Fruit fly (Drosophila melanogaster): ENCODE results near the gene Elp4.

Elp4 gene

dm6 chr2L:5523848-5524473 lies at the start of gene Elp4, which contains the start of gene Vps52:
TSS of gene Elp4 (plus strand) at chr2L:5524139.
TSS of gene Vps52 (minus strand) at chr2L:5523898.
- TF ChIP-seq psq (optimal IDR thresholded peaks at IDR 0.05) (no peak), insv (optimal IDR thresholded peaks at IDR 0.05) (no peak), Sin3A (optimal IDR thresholded peaks at IDR 0.05) (no peak), Myc (optimal IDR thresholded peaks at IDR 0.05) (no peak), h (optimal IDR thresholded peaks at IDR 0.05) (no peak), ttk (optimal IDR thresholded peaks at IDR 0.05) (no peak)

DNA sequence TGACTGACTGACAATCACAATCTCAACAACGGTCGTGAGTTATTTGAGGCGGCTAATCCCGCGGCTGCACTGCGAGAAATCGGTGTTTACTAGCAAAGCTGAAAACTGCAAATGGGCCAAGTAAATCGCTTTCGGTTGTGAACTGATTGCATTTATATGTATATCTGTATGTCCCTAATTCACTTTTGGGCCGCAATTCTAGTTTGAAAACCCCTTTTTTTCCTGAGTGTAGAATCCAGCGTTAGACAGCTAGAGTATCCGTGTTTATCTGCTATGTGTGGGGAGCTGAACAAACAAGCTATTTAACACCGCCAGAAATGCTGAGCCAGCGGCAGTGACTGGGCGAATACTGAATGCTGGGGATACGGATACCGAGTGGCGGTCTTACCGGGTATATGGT lies 47.2 kb upstream of the Elp4 start:
- TF ChIP-seq h (optimal IDR thresholded peaks at IDR 0.05): no peak
- no peak for TF ChIP-seq ttk (optimal IDR thresholded peaks at IDR 0.05)
- TF ChIP-seq psq (optimal IDR thresholded peaks at IDR 0.05): no peak
- TF ChIP-seq Myc (optimal IDR thresholded peaks at IDR 0.05): no peak
- TF ChIP-seq insv (optimal IDR thresholded peaks at IDR 0.05): no peak
- no peak for TF ChIP-seq Sin3A (optimal IDR thresholded peaks at IDR 0.05)

DNA sequence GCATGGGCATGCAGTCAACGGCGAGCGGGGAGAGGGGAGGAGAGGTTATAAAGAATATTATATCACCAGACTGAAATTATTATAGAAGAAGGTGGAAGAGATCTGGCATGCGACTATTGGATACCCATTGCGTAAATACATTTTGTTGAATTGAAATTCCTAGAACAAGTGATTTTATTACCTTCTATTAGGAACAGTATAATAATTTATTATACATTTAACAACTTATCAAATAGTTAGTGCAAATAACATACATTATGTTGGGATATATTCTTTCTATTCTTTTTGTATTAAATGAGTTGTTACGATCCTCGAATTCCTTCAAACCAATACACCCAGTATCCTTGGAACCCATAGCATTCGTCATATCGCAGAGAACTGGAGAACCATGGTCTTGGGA lies 45.7 kb upstream of the Elp4 start:
- no peak for TF ChIP-seq h (optimal IDR thresholded peaks at IDR 0.05)
- no peak for TF ChIP-seq insv (optimal IDR thresholded peaks at IDR 0.05)
- no peak for TF ChIP-seq ttk (optimal IDR thresholded peaks at IDR 0.05)
- no peak for TF ChIP-seq Sin3A (optimal IDR thresholded peaks at IDR 0.05)
- no peak for TF ChIP-seq Myc (optimal IDR thresholded peaks at IDR 0.05)
- TF ChIP-seq psq (optimal IDR thresholded peaks at IDR 0.05): no peak

DNA sequence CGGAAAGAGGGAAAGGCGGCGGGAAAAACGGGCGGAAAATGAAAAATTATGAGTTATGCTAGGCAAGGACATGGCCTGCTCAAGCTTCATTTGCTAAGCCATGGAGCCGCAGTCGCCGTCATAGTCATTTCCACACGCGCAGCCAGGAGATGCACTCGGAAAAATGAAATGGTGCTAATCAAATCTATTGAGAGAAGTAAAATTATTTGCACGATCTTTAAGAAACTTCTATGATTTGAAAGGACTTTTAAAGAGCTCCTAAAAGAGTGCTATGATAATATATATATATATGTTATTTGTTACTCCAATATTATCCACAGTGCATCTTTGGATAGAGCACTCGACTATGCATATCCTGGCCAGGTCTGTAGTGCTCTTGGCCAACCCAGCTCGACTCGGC lies 44.8 kb upstream of the Elp4 start:
- no peak for TF ChIP-seq psq (optimal IDR thresholded peaks at IDR 0.05)
- TF ChIP-seq h (optimal IDR thresholded peaks at IDR 0.05): no peak
- TF ChIP-seq Myc (optimal IDR thresholded peaks at IDR 0.05): no peak
- no peak for TF ChIP-seq ttk (optimal IDR thresholded peaks at IDR 0.05)
- TF ChIP-seq insv (optimal IDR thresholded peaks at IDR 0.05): no peak
- TF ChIP-seq Sin3A (optimal IDR thresholded peaks at IDR 0.05): no peak

- TF ChIP-seq Sin3A (optimal IDR thresholded peaks at IDR 0.05): no peak
- no peak for TF ChIP-seq h (optimal IDR thresholded peaks at IDR 0.05)
- no peak for TF ChIP-seq psq (optimal IDR thresholded peaks at IDR 0.05)
- no peak for TF ChIP-seq insv (optimal IDR thresholded peaks at IDR 0.05)
- no peak for TF ChIP-seq ttk (optimal IDR thresholded peaks at IDR 0.05)
- TF ChIP-seq Myc (optimal IDR thresholded peaks at IDR 0.05): no peak
Observed at dm6 chr2L:5479971-5480370, 44.0 kb upstream of the Elp4 start.

DNA sequence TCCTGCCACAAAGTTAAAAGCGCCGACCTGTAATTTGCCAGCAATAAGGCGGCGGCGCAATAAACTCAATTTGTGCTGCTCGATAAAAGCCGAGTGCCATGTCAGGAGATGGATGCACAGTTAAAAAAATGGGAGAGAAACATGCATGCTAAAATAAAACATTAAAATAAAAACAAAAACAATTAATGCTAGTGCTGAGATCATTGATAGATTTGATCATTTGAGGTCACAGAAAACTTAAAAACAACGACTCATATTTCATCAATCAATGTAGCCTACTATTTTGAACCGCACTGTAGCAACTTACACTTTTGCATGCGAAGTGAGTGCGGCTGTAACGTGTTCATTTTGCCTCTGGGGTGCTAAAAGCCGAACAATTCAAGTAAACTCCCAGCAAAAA lies 40.8 kb upstream of the Elp4 start:
- no peak for TF ChIP-seq insv (optimal IDR thresholded peaks at IDR 0.05)
- no peak for TF ChIP-seq Myc (optimal IDR thresholded peaks at IDR 0.05)
- no peak for TF ChIP-seq Sin3A (optimal IDR thresholded peaks at IDR 0.05)
- TF ChIP-seq h (optimal IDR thresholded peaks at IDR 0.05): no peak
- no peak for TF ChIP-seq psq (optimal IDR thresholded peaks at IDR 0.05)
- TF ChIP-seq ttk (optimal IDR thresholded peaks at IDR 0.05): no peak

dm6 chr2L:5489084-5489617 lies 34.8 kb upstream of the Elp4 start:
- TF ChIP-seq h (optimal IDR thresholded peaks at IDR 0.05): no peak
- TF ChIP-seq psq (optimal IDR thresholded peaks at IDR 0.05): no peak
- TF ChIP-seq Myc (optimal IDR thresholded peaks at IDR 0.05): no peak
- no peak for TF ChIP-seq Sin3A (optimal IDR thresholded peaks at IDR 0.05)
- no peak for TF ChIP-seq insv (optimal IDR thresholded peaks at IDR 0.05)
- TF ChIP-seq ttk (optimal IDR thresholded peaks at IDR 0.05): no peak

DNA sequence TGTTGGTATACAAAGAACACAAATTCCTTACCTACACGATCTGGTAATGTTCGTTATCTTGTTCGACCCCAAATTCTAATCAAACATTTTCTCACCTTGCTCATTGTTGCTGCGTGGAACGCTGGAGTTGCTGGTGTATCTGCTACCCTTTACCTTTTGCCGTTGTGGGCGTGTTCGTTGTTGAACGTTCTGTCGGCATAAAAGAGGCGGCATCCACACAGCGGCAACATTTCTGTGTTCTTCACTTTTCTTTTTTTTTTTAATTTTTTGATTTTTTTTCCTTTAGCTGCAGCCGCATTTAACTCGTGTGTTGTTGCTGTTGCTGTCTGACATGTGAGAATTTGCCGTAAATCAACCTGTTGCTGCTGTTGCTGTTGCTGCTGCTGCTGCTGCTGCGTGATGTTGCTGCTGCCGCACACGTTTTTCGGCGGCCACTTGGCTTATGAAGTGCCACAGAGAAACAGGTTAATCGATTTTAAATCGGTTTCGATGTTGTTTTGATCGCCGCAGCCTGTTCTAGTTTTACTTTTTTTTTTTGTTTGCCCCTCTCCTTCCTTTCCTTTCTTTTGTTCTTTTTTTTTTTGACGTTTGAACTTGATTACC lies 34.1 kb upstream of the Elp4 start:
- TF ChIP-seq psq (optimal IDR thresholded peaks at IDR 0.05) (no peak), h (optimal IDR thresholded peaks at IDR 0.05) (no peak), Sin3A (optimal IDR thresholded peaks at IDR 0.05) (no peak), insv (optimal IDR thresholded peaks at IDR 0.05) (no peak), Myc (optimal IDR thresholded peaks at IDR 0.05) (no peak), ttk (optimal IDR thresholded peaks at IDR 0.05) (no peak)

DNA sequence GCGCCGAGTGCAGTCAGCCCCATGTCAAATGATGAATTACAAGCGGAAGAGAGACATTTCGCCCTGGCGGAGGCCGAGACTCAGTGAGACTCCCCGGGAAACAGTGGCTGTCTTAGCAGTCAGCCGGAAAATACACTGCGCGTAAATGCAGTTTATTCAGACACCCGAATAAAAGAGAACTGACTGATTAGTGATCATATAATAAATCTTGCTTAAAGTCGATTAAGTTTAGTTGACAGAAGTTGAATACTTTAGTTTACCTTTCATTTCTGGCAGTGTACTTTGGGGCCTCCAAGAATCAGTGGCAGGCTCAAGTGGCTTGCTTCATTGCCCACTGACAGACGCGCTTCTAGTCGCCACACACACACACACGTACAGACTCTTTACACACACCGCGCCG lies 32.7 kb upstream of the Elp4 start:
- no peak for TF ChIP-seq Myc (optimal IDR thresholded peaks at IDR 0.05)
- no peak for TF ChIP-seq ttk (optimal IDR thresholded peaks at IDR 0.05)
- TF ChIP-seq Sin3A (optimal IDR thresholded peaks at IDR 0.05): no peak
- no peak for TF ChIP-seq insv (optimal IDR thresholded peaks at IDR 0.05)
- TF ChIP-seq h (optimal IDR thresholded peaks at IDR 0.05): no peak
- TF ChIP-seq psq (optimal IDR thresholded peaks at IDR 0.05): no peak

DNA sequence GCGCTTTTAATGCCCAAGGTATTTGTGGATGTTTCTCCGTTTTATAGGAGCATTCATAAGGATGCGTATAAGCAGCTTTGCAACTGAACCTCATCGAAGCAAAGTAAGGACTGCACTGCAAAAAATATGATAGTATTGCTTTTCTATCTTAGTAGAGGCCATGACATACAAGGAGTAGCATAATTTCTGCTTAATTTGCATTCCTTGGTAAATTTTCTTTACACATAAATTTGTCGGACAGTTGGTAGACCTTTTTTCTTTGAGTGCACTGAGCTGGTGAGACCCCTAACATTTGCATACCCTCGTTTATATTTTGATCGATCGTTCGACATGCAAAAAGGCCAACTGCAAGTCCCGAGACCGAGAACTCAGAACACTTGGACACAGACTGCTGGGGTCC lies 31.0 kb upstream of the Elp4 start:
- no peak for TF ChIP-seq psq (optimal IDR thresholded peaks at IDR 0.05)
- TF ChIP-seq ttk (optimal IDR thresholded peaks at IDR 0.05): no peak
- no peak for TF ChIP-seq Myc (optimal IDR thresholded peaks at IDR 0.05)
- TF ChIP-seq h (optimal IDR thresholded peaks at IDR 0.05): no peak
- TF ChIP-seq insv (optimal IDR thresholded peaks at IDR 0.05): no peak
- no peak for TF ChIP-seq Sin3A (optimal IDR thresholded peaks at IDR 0.05)

dm6 chr2L:5493907-5494404 lies 30.0 kb upstream of the Elp4 start:
- no peak for TF ChIP-seq h (optimal IDR thresholded peaks at IDR 0.05)
- no peak for TF ChIP-seq ttk (optimal IDR thresholded peaks at IDR 0.05)
- no peak for TF ChIP-seq Myc (optimal IDR thresholded peaks at IDR 0.05)
- TF ChIP-seq Sin3A (optimal IDR thresholded peaks at IDR 0.05): no peak
- no peak for TF ChIP-seq insv (optimal IDR thresholded peaks at IDR 0.05)
- no peak for TF ChIP-seq psq (optimal IDR thresholded peaks at IDR 0.05)

dm6 chr2L:5494808-5495356 lies 29.1 kb upstream of the Elp4 start:
- no peak for TF ChIP-seq ttk (optimal IDR thresholded peaks at IDR 0.05)
- no peak for TF ChIP-seq Sin3A (optimal IDR thresholded peaks at IDR 0.05)
- TF ChIP-seq Myc (optimal IDR thresholded peaks at IDR 0.05): no peak
- TF ChIP-seq h (optimal IDR thresholded peaks at IDR 0.05): no peak
- no peak for TF ChIP-seq insv (optimal IDR thresholded peaks at IDR 0.05)
- TF ChIP-seq psq (optimal IDR thresholded peaks at IDR 0.05): no peak

All from Kc167 (cell line).